Fruit fly (Drosophila melanogaster) whole organism, prepupa: Measurements from ENCODE around the gene Phlpp.

ENCODE experiments used
- esn ChIP-seq: fragments of 200-800 bp; sonication (Bioruptor generic); optimal IDR thresholded peaks from 2 replicates; lab custom pipeline; 2016; ENCODE audit warnings: missing biosample characterization, mild to moderate bottlenecking, missing genetic modification characterization, moderate library complexity
- ss ChIP-seq, 2 experiments: fragments of 200-800 bp; sonication (Bioruptor generic); optimal IDR thresholded peaks; 2 replicates in 1 of 2; 3 replicates in 1 of 2; lab custom pipeline; 2017 to 2018; ENCODE audit warnings: mild to moderate bottlenecking in 2 of 2, missing biosample characterization in 2 of 2, missing genetic modification characterization in 2 of 2, moderate library complexity in 1 of 2

DNA sequence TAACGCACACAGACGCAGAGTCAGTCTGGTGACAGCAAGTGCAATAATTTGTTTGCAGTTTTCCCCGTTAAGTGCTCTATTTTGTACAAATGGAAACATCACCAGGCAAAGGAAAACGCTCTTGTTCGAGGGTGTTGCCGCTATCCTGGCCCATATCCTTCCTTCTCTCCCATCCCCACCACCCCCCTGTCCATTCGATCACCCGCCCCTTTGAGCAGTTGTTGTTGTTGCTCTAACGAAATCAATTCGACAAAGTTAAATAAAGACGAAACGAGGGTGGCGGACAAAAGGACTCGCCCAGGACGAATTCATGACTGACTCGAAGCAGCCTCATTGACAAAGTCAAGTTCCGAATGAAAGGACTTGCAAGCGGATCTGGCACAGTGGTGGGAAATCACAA lies 30.5 kb downstream of the Phlpp start:
- TF ChIP-seq esn (GFP tag; lab: Kevin White, UChicago) (no peak), ss (GFP tag; optimal IDR thresholded peaks at IDR 0.05; lab: Kevin White, UChicago) (no peak)
